Fruit fly (Drosophila melanogaster) whole organism, embryonic: ENCODE measurements around the gene CG13026.
A peak's percentile ranks its signal among the peaks of the same experiment; 100 is the strongest.

Experiments
- Awh ChIP-seq: fragments of 200-800 bp; sonication (Bioruptor generic); IDR thresholded peaks from 2 replicates; pipeline ENCODE4, ENCODE4 v1.3.6; 2022; ENCODE audit warnings: missing biosample characterization, missing genetic modification characterization
- CG10462 ChIP-seq: fragments of 200-800 bp; sonication (Bioruptor generic); optimal IDR thresholded peaks from 2 replicates; lab custom pipeline; 2016; ENCODE audit warnings: missing biosample characterization, missing genetic modification characterization
- CG11456 ChIP-seq: fragments of 200-800 bp; sonication (Bioruptor generic); IDR thresholded peaks from 3 replicates; pipeline ENCODE4 v1.3.6; 2022; ENCODE audit warnings: missing biosample characterization, missing genetic modification characterization
- CG12071 ChIP-seq: fragments of 200-800 bp; sonication (Bioruptor generic); optimal IDR thresholded peaks from 3 replicates; lab custom pipeline; 2018; ENCODE audit warnings: missing biosample characterization, mild to moderate bottlenecking, missing genetic modification characterization
- CG12299 ChIP-seq: fragments of 200-800 bp; sonication (Bioruptor generic); optimal IDR thresholded peaks from 2 replicates; lab custom pipeline; 2018; ENCODE audit warnings: missing biosample characterization, mild to moderate bottlenecking, missing genetic modification characterization
- CG12659 ChIP-seq: fragments of 200-800 bp; sonication (Bioruptor generic); optimal IDR thresholded peaks from 3 replicates; lab custom pipeline; 2017; ENCODE audit warnings: mild to moderate bottlenecking, missing biosample characterization, missing genetic modification reagents, missing genetic modification characterization
- CG16813 ChIP-seq: fragments of 200-800 bp; sonication (Bioruptor generic); IDR thresholded peaks from 3 replicates; pipeline ENCODE4 v1.3.6; 2022; ENCODE audit warnings: missing biosample characterization, missing genetic modification characterization; ENCODE audit not compliant: partially characterized antibody
- CG16863 ChIP-seq: fragments of 200-800 bp; sonication (Bioruptor generic); optimal IDR thresholded peaks from 3 replicates; lab custom pipeline; 2016; ENCODE audit warnings: missing biosample characterization, missing genetic modification characterization
- CG34376 ChIP-seq: fragments of 200-800 bp; sonication (Bioruptor generic); optimal IDR thresholded peaks from 2 replicates; lab custom pipeline; 2018; ENCODE audit warnings: missing biosample characterization, mild to moderate bottlenecking, missing genetic modification characterization
- CG4424 ChIP-seq: fragments of 200-800 bp; sonication (Bioruptor generic); optimal IDR thresholded peaks from 3 replicates; lab custom pipeline; 2016; ENCODE audit warnings: missing biosample characterization, missing genetic modification characterization
- CG6813 ChIP-seq: fragments of 200-800 bp; sonication (Bioruptor generic); optimal IDR thresholded peaks from 2 replicates; lab custom pipeline; 2017; ENCODE audit warnings: missing biosample characterization, missing genetic modification characterization, mild to moderate bottlenecking, moderate library complexity, missing genetic modification reagents
- CG7786 ChIP-seq: fragments of 200-800 bp; sonication (Bioruptor generic); optimal IDR thresholded peaks from 2 replicates; lab custom pipeline; 2016; ENCODE audit warnings: missing biosample characterization, missing genetic modification characterization
- CG7839 ChIP-seq: fragments of 200-800 bp; sonication (Bioruptor generic); optimal IDR thresholded peaks from 3 replicates; lab custom pipeline; 2018; ENCODE audit warnings: missing biosample characterization, mild to moderate bottlenecking, missing genetic modification characterization, moderate library complexity
- CG7987 ChIP-seq: fragments of 200-800 bp; sonication (Bioruptor generic); optimal IDR thresholded peaks from 2 replicates; lab custom pipeline; 2018; ENCODE audit warnings: missing biosample characterization, mild to moderate bottlenecking, missing genetic modification characterization, moderate library complexity
- CG8089 ChIP-seq: fragments of 200-800 bp; sonication (Bioruptor generic); optimal IDR thresholded peaks from 3 replicates; lab custom pipeline; 2016; ENCODE audit warnings: missing biosample characterization, missing genetic modification characterization
- CG9727 ChIP-seq: fragments of 200-800 bp; sonication (Bioruptor generic); optimal IDR thresholded peaks from 3 replicates; lab custom pipeline; 2017; ENCODE audit warnings: missing biosample characterization, mild to moderate bottlenecking, missing genetic modification characterization
- CG9876 ChIP-seq: fragments of 200-800 bp; sonication (Bioruptor generic); optimal IDR thresholded peaks from 2 replicates; lab custom pipeline; 2016; ENCODE audit warnings: missing biosample characterization, missing genetic modification characterization
- CoRest ChIP-seq: fragments of 200-800 bp; sonication (Bioruptor generic); optimal IDR thresholded peaks from 3 replicates; lab custom pipeline; 2018; ENCODE audit warnings: missing biosample characterization, mild to moderate bottlenecking, missing genetic modification characterization, moderate library complexity
- Dip2 ChIP-seq: fragments of 200-800 bp; sonication (Bioruptor generic); IDR thresholded peaks from 2 replicates; pipeline ENCODE4 v1.3.6; 2022; ENCODE audit warnings: missing biosample characterization, missing genetic modification characterization
- Dip3 ChIP-seq: fragments of 200-800 bp; sonication (Bioruptor generic); optimal IDR thresholded peaks from 3 replicates; lab custom pipeline; 2016; ENCODE audit warnings: missing biosample characterization, missing genetic modification characterization
- ERR ChIP-seq: fragments of 200-800 bp; sonication (Bioruptor generic); optimal IDR thresholded peaks from 2 replicates; lab custom pipeline; 2016; ENCODE audit warnings: missing biosample characterization, missing genetic modification characterization
- Fer2 ChIP-seq: fragments of 200-800 bp; sonication (Bioruptor generic); optimal IDR thresholded peaks from 2 replicates; lab custom pipeline; 2018; ENCODE audit warnings: missing biosample characterization, mild to moderate bottlenecking, missing genetic modification characterization, moderate library complexity
- Hr51 ChIP-seq, 2 experiments: fragments of 200-800 bp; sonication (Bioruptor generic); optimal IDR thresholded peaks; 2 replicates in 1 of 2; 3 replicates in 1 of 2; lab custom pipeline; 2016 to 2018; ENCODE audit warnings: missing biosample characterization in 2 of 2, missing genetic modification characterization in 2 of 2, mild to moderate bottlenecking in 1 of 2, moderate library complexity in 1 of 2
- Six4 ChIP-seq: fragments of 200-800 bp; sonication (Bioruptor generic); optimal IDR thresholded peaks from 2 replicates; lab custom pipeline; 2016; ENCODE audit warnings: missing biosample characterization, missing genetic modification characterization
- Sox102F ChIP-seq: fragments of 200-800 bp; sonication (Bioruptor generic); optimal IDR thresholded peaks from 2 replicates; lab custom pipeline; 2018; ENCODE audit warnings: missing biosample characterization, mild to moderate bottlenecking, missing genetic modification characterization, moderate library complexity
- ap ChIP-seq: fragments of 200-800 bp; sonication (Bioruptor generic); IDR thresholded peaks from 2 replicates; pipeline ENCODE4 v1.3.6; 2022; ENCODE audit warnings: missing biosample characterization, missing genetic modification characterization
- ash1 ChIP-seq: fragments of 200-800 bp; sonication (Bioruptor generic); optimal IDR thresholded peaks from 2 replicates; lab custom pipeline; 2018; ENCODE audit warnings: missing biosample characterization, mild to moderate bottlenecking, missing genetic modification characterization
- bigmax ChIP-seq: fragments of 200-800 bp; sonication (Bioruptor generic); optimal IDR thresholded peaks from 2 replicates; lab custom pipeline; 2018; ENCODE audit warnings: missing biosample characterization, mild to moderate bottlenecking, missing genetic modification characterization
- bowl ChIP-seq: fragments of 200-800 bp; sonication (Bioruptor generic); IDR thresholded peaks from 2 replicates; pipeline ENCODE4 v1.3.6; 2022; ENCODE audit warnings: missing biosample characterization, missing genetic modification characterization
- cwo ChIP-seq: fragments of 200-800 bp; sonication (Bioruptor generic); optimal IDR thresholded peaks from 3 replicates; lab custom pipeline; 2017; ENCODE audit warnings: missing biosample characterization, missing genetic modification characterization, mild to moderate bottlenecking, moderate library complexity, missing genetic modification reagents
- danr ChIP-seq: fragments of 200-800 bp; sonication (Bioruptor generic); IDR thresholded peaks from 2 replicates; pipeline ENCODE4 v1.3.6; 2022; ENCODE audit warnings: missing biosample characterization, missing genetic modification characterization
- emc ChIP-seq: fragments of 200-800 bp; sonication (Bioruptor generic); optimal IDR thresholded peaks from 2 replicates; lab custom pipeline; 2016; ENCODE audit warnings: missing biosample characterization, missing genetic modification characterization
- grn ChIP-seq: fragments of 200-800 bp; sonication (Bioruptor generic); optimal IDR thresholded peaks from 3 replicates; lab custom pipeline; 2017; ENCODE audit warnings: missing biosample characterization, missing genetic modification characterization
- h ChIP-seq: fragments of >200 bp; optimal IDR thresholded peaks from 2 replicates; lab custom pipeline; 2017
- jumu ChIP-seq: fragments of 200-800 bp; sonication (Bioruptor generic); optimal IDR thresholded peaks from 3 replicates; lab custom pipeline; 2016; ENCODE audit warnings: missing biosample characterization, missing genetic modification characterization
- lilli ChIP-seq: fragments of 200-800 bp; sonication (Bioruptor generic); optimal IDR thresholded peaks from 3 replicates; lab custom pipeline; 2016; ENCODE audit warnings: missing biosample characterization, missing genetic modification characterization
- luna ChIP-seq: fragments of 200-800 bp; sonication (Bioruptor generic); optimal IDR thresholded peaks from 2 replicates; lab custom pipeline; 2016; ENCODE audit warnings: missing biosample characterization, missing genetic modification characterization
- mirr ChIP-seq: fragments of 200-800 bp; sonication (Bioruptor generic); optimal IDR thresholded peaks from 3 replicates; lab custom pipeline; 2018; ENCODE audit warnings: missing biosample characterization, mild to moderate bottlenecking, missing genetic modification characterization
- nmo ChIP-seq: fragments of 200-800 bp; sonication (Bioruptor generic); optimal IDR thresholded peaks from 2 replicates; lab custom pipeline; 2018; ENCODE audit warnings: missing biosample characterization, mild to moderate bottlenecking, missing genetic modification characterization, moderate library complexity
- odd ChIP-seq: fragments of 200-800 bp; sonication (Bioruptor generic); optimal IDR thresholded peaks from 2 replicates; lab custom pipeline; 2017; ENCODE audit warnings: missing biosample characterization, mild to moderate bottlenecking, missing genetic modification characterization
- onecut ChIP-seq: fragments of 200-800 bp; sonication (Bioruptor generic); IDR thresholded peaks from 2 replicates; pipeline ENCODE4 v1.3.6; 2022; ENCODE audit warnings: missing biosample characterization, missing genetic modification characterization
- otp ChIP-seq: fragments of 200-800 bp; sonication (Bioruptor generic); IDR thresholded peaks from 3 replicates; pipeline ENCODE4, ENCODE4 v1.3.6; 2022; ENCODE audit warnings: missing biosample characterization, missing genetic modification characterization
- pros ChIP-seq: fragments of 200-800 bp; sonication (Bioruptor generic); optimal IDR thresholded peaks from 3 replicates; lab custom pipeline; 2019; ENCODE audit warnings: missing biosample characterization, mild to moderate bottlenecking, missing genetic modification characterization, moderate library complexity
- rib ChIP-seq: fragments of 200-800 bp; sonication (Bioruptor generic); IDR thresholded peaks from 2 replicates; pipeline ENCODE4 v1.3.6; 2022; ENCODE audit warnings: missing biosample characterization, missing genetic modification characterization
- sd ChIP-seq: fragments of 200-800 bp; sonication (Bioruptor generic); optimal IDR thresholded peaks from 3 replicates; lab custom pipeline; 2018; ENCODE audit warnings: missing biosample characterization, mild to moderate bottlenecking, missing genetic modification characterization, moderate library complexity
- sens-2 ChIP-seq: fragments of 200-800 bp; sonication (Bioruptor generic); IDR thresholded peaks from 2 replicates; pipeline ENCODE4 v1.3.6; 2022; ENCODE audit warnings: missing biosample characterization, missing genetic modification characterization
- sisA ChIP-seq: fragments of 200-800 bp; sonication (Bioruptor generic); IDR thresholded peaks from 2 replicates; pipeline ENCODE4 v1.3.6; 2022; ENCODE audit warnings: missing biosample characterization, missing genetic modification characterization
- tin ChIP-seq: fragments of 200-800 bp; sonication (Bioruptor generic); optimal IDR thresholded peaks from 3 replicates; lab custom pipeline; 2016; ENCODE audit warnings: missing biosample characterization, missing genetic modification characterization
- trh ChIP-seq: fragments of 200-800 bp; sonication (Bioruptor generic); optimal IDR thresholded peaks from 2 replicates; lab custom pipeline; 2016; ENCODE audit warnings: missing biosample characterization, missing genetic modification characterization
- twi ChIP-seq: fragments of 200-800 bp; optimal IDR thresholded peaks from 2 replicates; lab custom pipeline; 2019; ENCODE audit warnings: missing biosample characterization, mild to moderate bottlenecking, missing genetic modification characterization, moderate library complexity
- yki ChIP-seq: fragments of >200 bp; optimal IDR thresholded peaks from 3 replicates; lab custom pipeline; 2018
- zen2 ChIP-seq: fragments of 200-800 bp; sonication (Bioruptor generic); IDR thresholded peaks from 3 replicates; pipeline ENCODE4 v1.3.6; 2022; ENCODE audit warnings: missing biosample characterization, missing genetic modification characterization; ENCODE audit not compliant: partially characterized antibody

The CG13026 gene

DNA sequence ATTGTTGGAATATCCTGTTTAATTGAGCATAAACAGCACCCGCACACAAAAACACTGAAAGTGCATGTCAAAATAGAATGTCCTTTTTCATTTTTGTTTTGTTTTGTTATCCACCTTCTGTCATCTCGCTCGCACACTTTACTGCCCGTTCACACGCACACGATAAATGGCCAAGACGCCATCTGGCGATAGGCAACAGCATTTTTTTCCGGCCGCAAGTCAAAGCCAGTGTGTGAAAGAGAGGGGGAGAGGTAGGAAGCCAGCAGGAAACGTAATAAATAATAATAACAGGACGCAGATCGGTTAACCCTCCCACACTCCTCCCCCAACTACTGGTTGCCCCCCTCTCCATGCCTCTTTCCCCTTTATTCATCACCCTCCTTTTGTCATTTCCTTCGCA, 43.9 kb upstream of the CG13026 start (continued):
- TF ChIP-seq CG7987 (GFP tag; lab: Kevin White, UChicago), result peak; percentile 41
- TF ChIP-seq pros, result peak; percentile 59
- peak; percentile 35 for TF ChIP-seq grn (GFP tag; lab: Kevin White, UChicago)
- peak; percentile 73 for TF ChIP-seq onecut (GFP tag; lab: Robert Waterston, UW)
- TF ChIP-seq Six4 (GFP tag; lab: Kevin White, UChicago), result no peak
- TF ChIP-seq Sox102F, result peak; percentile 2
- no peak for TF ChIP-seq bigmax (GFP tag; lab: Kevin White, UChicago)
- TF ChIP-seq Hr51 (GFP tag; optimal IDR thresholded peaks at IDR 0.05; lab: Kevin White, UChicago), result no peak
- no peak for TF ChIP-seq CoRest
- TF ChIP-seq sisA (GFP tag; lab: Robert Waterston, UW), result no peak
- TF ChIP-seq sd, result no peak
- no peak for TF ChIP-seq CG34376 (GFP tag; lab: Kevin White, UChicago)
- TF ChIP-seq zen2 (GFP tag; lab: Robert Waterston, UW), result no peak
- TF ChIP-seq CG12299 (tag; lab: Kevin White, UChicago), result no peak
- TF ChIP-seq ERR, result no peak
- TF ChIP-seq yki (lab: Kevin White, UChicago), result no peak
- no peak for TF ChIP-seq CG7786 (GFP tag; lab: Kevin White, UChicago)
- TF ChIP-seq h (lab: Kevin White, UChicago), result peak; percentile 42
- peak; percentile 34 for TF ChIP-seq CG4424 (GFP tag; lab: Kevin White, UChicago)
- peak; percentile 21 for TF ChIP-seq CG10462
- TF ChIP-seq CG11456, result no peak
- peak; percentile 47 for TF ChIP-seq CG8089 (GFP tag; lab: Kevin White, UChicago)
- no peak for TF ChIP-seq emc (GFP tag; lab: Kevin White, UChicago)
- TF ChIP-seq Awh, result peak; percentile 34; the same call in 1 of the 2 replicates
- TF ChIP-seq ash1 (GFP tag; lab: Kevin White, UChicago), result peak; percentile 45
- peak; percentile 64 for TF ChIP-seq mirr
- peak; percentile 52 for TF ChIP-seq CG6813 (GFP tag; lab: Kevin White, UChicago)
- no peak for TF ChIP-seq sens-2
- no peak for TF ChIP-seq lilli (GFP tag; lab: Kevin White, UChicago)
- 0 out of 2 replicates have a peak, but pooled peaks have one; percentile 34 for TF ChIP-seq rib (GFP tag; lab: Robert Waterston, UW)
- peak; percentile 18 for TF ChIP-seq CG9727 (GFP tag; lab: Kevin White, UChicago)
- TF ChIP-seq Dip3 (GFP tag; lab: Kevin White, UChicago), result no peak
- TF ChIP-seq CG16863, result peak; percentile 41
- no peak for TF ChIP-seq Fer2
- TF ChIP-seq cwo (GFP tag; lab: Kevin White, UChicago), result no peak
- TF ChIP-seq jumu (GFP tag; lab: Kevin White, UChicago), result peak; percentile 3
- peak; percentile 11; the same call in 1 of the 3 replicates for TF ChIP-seq CG16813 (GFP tag; lab: Robert Waterston, UW)
- TF ChIP-seq bowl (GFP tag; lab: Robert Waterston, UW), result no peak
- TF ChIP-seq trh (GFP tag; lab: Kevin White, UChicago), result no peak
- 0 out of 3 replicates have a peak, but pooled peaks have one; percentile 44 for TF ChIP-seq otp (GFP tag; lab: Robert Waterston, UW)
- TF ChIP-seq ap (GFP tag; lab: Robert Waterston, UW), result no peak
- TF ChIP-seq CG12071 (GFP tag; lab: Kevin White, UChicago), result peak; percentile 58
- no peak for TF ChIP-seq danr (GFP tag; lab: Robert Waterston, UW)
- no peak for TF ChIP-seq CG9876 (GFP tag; lab: Kevin White, UChicago)
- TF ChIP-seq CG7839 (tag; lab: Kevin White, UChicago), result no peak
- no peak for TF ChIP-seq CG12659 (GFP tag; lab: Kevin White, UChicago)
- no peak for TF ChIP-seq luna
- peak; percentile 14 for TF ChIP-seq odd
- no peak for TF ChIP-seq nmo (GFP tag; lab: Kevin White, UChicago)
- TF ChIP-seq tin (GFP tag; lab: Kevin White, UChicago), result peak; percentile 39
- TF ChIP-seq Dip2 (GFP tag; lab: Robert Waterston, UW), result no peak
- peak; percentile 63 for TF ChIP-seq twi (tag; lab: Kevin White, UChicago)
